Fruit fly (Drosophila melanogaster) whole organism, embryonic: ENCODE data around the gene CG12081.

Experiments used
- CG10366 ChIP-seq: fragments of 200-800 bp; sonication (Bioruptor generic); IDR thresholded peaks from 2 replicates; pipeline ENCODE4 v1.3.6; 2022; ENCODE audit warnings: missing biosample characterization, missing genetic modification characterization
- CG13296 ChIP-seq: fragments of 200-800 bp; sonication (Bioruptor generic); optimal IDR thresholded peaks from 3 replicates; lab custom pipeline; 2018; ENCODE audit warnings: missing biosample characterization, mild to moderate bottlenecking, missing genetic modification characterization
- CG15073 ChIP-seq: fragments of 200-800 bp; sonication (Bioruptor generic); optimal IDR thresholded peaks from 2 replicates; lab custom pipeline; 2016; ENCODE audit warnings: missing biosample characterization, missing genetic modification characterization
- CG15479 ChIP-seq: fragments of 200-800 bp; sonication (Bioruptor generic); optimal IDR thresholded peaks from 3 replicates; lab custom pipeline; 2019; ENCODE audit warnings: missing biosample characterization, mild to moderate bottlenecking, missing genetic modification characterization, moderate library complexity
- CG15696 ChIP-seq: fragments of 200-800 bp; sonication (Bioruptor generic); optimal IDR thresholded peaks from 2 replicates; lab custom pipeline; 2019; ENCODE audit warnings: missing biosample characterization, mild to moderate bottlenecking, missing genetic modification characterization, moderate library complexity
- CG17829 ChIP-seq: fragments of 200-800 bp; optimal IDR thresholded peaks from 2 replicates; lab custom pipeline; 2019; ENCODE audit warnings: missing biosample characterization, mild to moderate bottlenecking, missing genetic modification characterization, moderate library complexity
- CG18599 ChIP-seq: fragments of 200-800 bp; sonication (Bioruptor generic); optimal IDR thresholded peaks from 3 replicates; lab custom pipeline; 2017; ENCODE audit warnings: missing biosample characterization, missing genetic modification characterization, mild to moderate bottlenecking, moderate library complexity, missing genetic modification reagents
- CG2120 ChIP-seq: fragments of 200-800 bp; sonication (Bioruptor generic); optimal IDR thresholded peaks from 3 replicates; lab custom pipeline; 2016; ENCODE audit warnings: missing biosample characterization, missing genetic modification characterization
- CG31441 ChIP-seq: fragments of 200-800 bp; sonication (Bioruptor generic); IDR thresholded peaks from 2 replicates; pipeline ENCODE4 v1.3.6; 2022; ENCODE audit warnings: missing biosample characterization, missing genetic modification characterization
- CG3163 ChIP-seq: fragments of 200-800 bp; sonication (Bioruptor generic); optimal IDR thresholded peaks from 3 replicates; lab custom pipeline; 2016; ENCODE audit warnings: missing biosample characterization, missing genetic modification characterization
- CG33213 ChIP-seq: fragments of 200-800 bp; sonication (Bioruptor generic); optimal IDR thresholded peaks from 3 replicates; lab custom pipeline; 2016; ENCODE audit warnings: missing biosample characterization, missing genetic modification characterization
- CG33557 ChIP-seq: fragments of 200-800 bp; sonication (Bioruptor generic); optimal IDR thresholded peaks from 2 replicates; lab custom pipeline; 2019; ENCODE audit warnings: missing biosample characterization, mild to moderate bottlenecking, missing genetic modification characterization, moderate library complexity
- CG9215 ChIP-seq: fragments of 200-800 bp; sonication (Bioruptor generic); IDR thresholded peaks from 2 replicates; pipeline ENCODE4 v1.3.6; 2022; ENCODE audit warnings: missing biosample characterization, missing genetic modification characterization
- Dll ChIP-seq: fragments of 200-800 bp; sonication (Bioruptor generic); IDR thresholded peaks from 4 replicates; pipeline ENCODE4 v1.3.6; 2022; ENCODE audit warnings: missing biosample characterization, missing genetic modification characterization; ENCODE audit not compliant: partially characterized antibody
- Doc3 ChIP-seq: fragments of 200-800 bp; sonication (Bioruptor generic); IDR thresholded peaks from 3 replicates; pipeline ENCODE4 v1.3.6; 2022; ENCODE audit warnings: missing biosample characterization, missing genetic modification characterization; ENCODE audit not compliant: partially characterized antibody
- Elba2 ChIP-seq: fragments of 200-800 bp; sonication (Bioruptor generic); optimal IDR thresholded peaks from 3 replicates; lab custom pipeline; 2016; ENCODE audit warnings: missing biosample characterization, missing genetic modification characterization
- Fer3 ChIP-seq: fragments of 200-800 bp; sonication (Bioruptor generic); optimal IDR thresholded peaks from 2 replicates; lab custom pipeline; 2018; ENCODE audit warnings: missing biosample characterization, mild to moderate bottlenecking, missing genetic modification characterization, moderate library complexity
- HLHmδ ChIP-seq: fragments of 200-800 bp; sonication (Bioruptor generic); optimal IDR thresholded peaks from 2 replicates; lab custom pipeline; 2018; ENCODE audit warnings: missing biosample characterization, mild to moderate bottlenecking, missing genetic modification characterization, moderate library complexity
- Hand ChIP-seq: fragments of 200-800 bp; sonication (Bioruptor generic); optimal IDR thresholded peaks from 2 replicates; lab custom pipeline; 2017; ENCODE audit warnings: mild to moderate bottlenecking, missing biosample characterization, missing genetic modification reagents, missing genetic modification characterization
- Hr3 ChIP-seq: fragments of 200-800 bp; sonication (Bioruptor generic); optimal IDR thresholded peaks from 3 replicates; lab custom pipeline; 2016; ENCODE audit warnings: missing biosample characterization, missing genetic modification characterization
- Mad ChIP-seq: fragments of 200-800 bp; sonication (Bioruptor generic); optimal IDR thresholded peaks from 2 replicates; lab custom pipeline; 2016; ENCODE audit warnings: missing biosample characterization, missing genetic modification characterization
- NfI ChIP-seq: fragments of 200-800 bp; sonication (Bioruptor generic); optimal IDR thresholded peaks from 3 replicates; lab custom pipeline; 2018; ENCODE audit warnings: missing biosample characterization, mild to moderate bottlenecking, missing genetic modification characterization, moderate library complexity
- Ptx1 ChIP-seq: fragments of 200-800 bp; sonication (Bioruptor generic); IDR thresholded peaks from 2 replicates; pipeline ENCODE4 v1.3.6; 2022; ENCODE audit warnings: missing biosample characterization, missing genetic modification characterization
- Rfx ChIP-seq: fragments of 200-800 bp; sonication (Bioruptor generic); IDR thresholded peaks from 2 replicates; pipeline ENCODE4 v1.3.6; 2022; ENCODE audit warnings: missing biosample characterization, missing genetic modification characterization
- Rx ChIP-seq: fragments of 200-800 bp; sonication (Bioruptor generic); IDR thresholded peaks from 2 replicates; pipeline ENCODE4 v1.3.6; 2022; ENCODE audit warnings: missing biosample characterization, missing genetic modification characterization
- Sry-δ ChIP-seq: fragments of 200-800 bp; sonication (Bioruptor generic); optimal IDR thresholded peaks from 2 replicates; lab custom pipeline; 2016; ENCODE audit warnings: missing biosample characterization, missing genetic modification characterization
- Tbp ChIP-seq: fragments of >200 bp; optimal IDR thresholded peaks from 2 replicates; lab custom pipeline; 2018; ENCODE audit warnings: missing biosample characterization, missing genetic modification characterization
- YL-1 ChIP-seq: fragments of 200-800 bp; sonication (Bioruptor generic); optimal IDR thresholded peaks from 3 replicates; lab custom pipeline; 2017; ENCODE audit warnings: missing biosample characterization, mild to moderate bottlenecking, missing genetic modification characterization
- ab ChIP-seq: fragments of 200-800 bp; sonication (Bioruptor generic); optimal IDR thresholded peaks from 2 replicates; lab custom pipeline; 2016; ENCODE audit warnings: missing biosample characterization, missing genetic modification characterization
- ap ChIP-seq: fragments of 200-800 bp; sonication (Bioruptor generic); IDR thresholded peaks from 2 replicates; pipeline ENCODE4 v1.3.6; 2022; ENCODE audit warnings: missing biosample characterization, missing genetic modification characterization
- dmrt11E ChIP-seq: fragments of 200-800 bp; sonication (Bioruptor generic); optimal IDR thresholded peaks from 3 replicates; lab custom pipeline; 2018; ENCODE audit warnings: missing biosample characterization, mild to moderate bottlenecking, missing genetic modification characterization, moderate library complexity
- dpn ChIP-seq, 2 experiments: fragments of 200-800 bp; sonication (Bioruptor generic); optimal IDR thresholded peaks; 3 replicates each; lab custom pipeline; 2016; ENCODE audit warnings: missing biosample characterization in 2 of 2, missing genetic modification characterization in 2 of 2
- fd102C ChIP-seq: fragments of 200-800 bp; sonication (Bioruptor generic); optimal IDR thresholded peaks from 2 replicates; lab custom pipeline; 2018; ENCODE audit warnings: missing biosample characterization, mild to moderate bottlenecking, missing genetic modification characterization, moderate library complexity
- grn ChIP-seq: fragments of 200-800 bp; sonication (Bioruptor generic); optimal IDR thresholded peaks from 3 replicates; lab custom pipeline; 2017; ENCODE audit warnings: missing biosample characterization, missing genetic modification characterization
- gsb ChIP-seq: fragments of 200-800 bp; sonication (Bioruptor generic); IDR thresholded peaks from 2 replicates; pipeline ENCODE4 v1.3.6; 2022; ENCODE audit warnings: missing biosample characterization, missing genetic modification characterization
- jumu ChIP-seq: fragments of 200-800 bp; sonication (Bioruptor generic); optimal IDR thresholded peaks from 3 replicates; lab custom pipeline; 2016; ENCODE audit warnings: missing biosample characterization, missing genetic modification characterization
- kah ChIP-seq: fragments of 200-800 bp; sonication (Bioruptor generic); optimal IDR thresholded peaks from 2 replicates; lab custom pipeline; 2018; ENCODE audit warnings: missing biosample characterization, mild to moderate bottlenecking, missing genetic modification characterization
- lmd ChIP-seq: fragments of 200-800 bp; sonication (Bioruptor generic); IDR thresholded peaks from 2 replicates; pipeline ENCODE4 v1.3.6; 2022; ENCODE audit warnings: missing biosample characterization, missing genetic modification characterization
- lov ChIP-seq, 2 experiments: fragments of 200-800 bp in 1 of 2; fragments of >200 bp in 1 of 2; sonication (Bioruptor generic) in 1 of 2; IDR thresholded peaks in 1 of 2; optimal IDR thresholded peaks in 1 of 2; 2 replicates in 1 of 2; 3 replicates in 1 of 2; pipeline versions ENCODE4 v1.3.6 to Lab custom; 2017 to 2022; ENCODE audit warnings: missing biosample characterization in 1 of 2, missing genetic modification characterization in 1 of 2
- maf-S ChIP-seq: fragments of 200-800 bp; sonication (Bioruptor generic); optimal IDR thresholded peaks from 2 replicates; lab custom pipeline; 2016; ENCODE audit warnings: missing biosample characterization, missing genetic modification characterization
- mld ChIP-seq: fragments of 200-800 bp; sonication (Bioruptor generic); IDR thresholded peaks from 3 replicates; pipeline ENCODE4 v1.3.6; 2022; ENCODE audit warnings: missing biosample characterization, missing genetic modification characterization; ENCODE audit not compliant: partially characterized antibody
- nerfin-1 ChIP-seq: fragments of 200-800 bp; sonication (Bioruptor generic); optimal IDR thresholded peaks from 3 replicates; lab custom pipeline; 2019; ENCODE audit warnings: missing biosample characterization, mild to moderate bottlenecking, missing genetic modification characterization, moderate library complexity
- nom ChIP-seq: fragments of 200-800 bp; sonication (Bioruptor generic); optimal IDR thresholded peaks from 2 replicates; lab custom pipeline; 2017; ENCODE audit warnings: missing biosample characterization, missing genetic modification characterization, mild to moderate bottlenecking, moderate library complexity, missing genetic modification reagents
- rib ChIP-seq: fragments of 200-800 bp; sonication (Bioruptor generic); IDR thresholded peaks from 2 replicates; pipeline ENCODE4 v1.3.6; 2022; ENCODE audit warnings: missing biosample characterization, missing genetic modification characterization
- ro ChIP-seq: fragments of 200-800 bp; sonication (Bioruptor generic); IDR thresholded peaks from 2 replicates; pipeline ENCODE4 v1.3.6; 2022; ENCODE audit warnings: missing biosample characterization, missing genetic modification characterization
- sna ChIP-seq: fragments of 200-800 bp; sonication (Bioruptor generic); IDR thresholded peaks from 2 replicates; pipeline ENCODE4 v1.3.6; 2022; ENCODE audit warnings: missing biosample characterization, missing genetic modification characterization; ENCODE audit not compliant: partially characterized antibody
- vfl ChIP-seq: fragments of 200-800 bp; sonication (Bioruptor generic); optimal IDR thresholded peaks from 2 replicates; lab custom pipeline; 2016; ENCODE audit warnings: missing biosample characterization, missing genetic modification characterization

CG12081 gene

DNA sequence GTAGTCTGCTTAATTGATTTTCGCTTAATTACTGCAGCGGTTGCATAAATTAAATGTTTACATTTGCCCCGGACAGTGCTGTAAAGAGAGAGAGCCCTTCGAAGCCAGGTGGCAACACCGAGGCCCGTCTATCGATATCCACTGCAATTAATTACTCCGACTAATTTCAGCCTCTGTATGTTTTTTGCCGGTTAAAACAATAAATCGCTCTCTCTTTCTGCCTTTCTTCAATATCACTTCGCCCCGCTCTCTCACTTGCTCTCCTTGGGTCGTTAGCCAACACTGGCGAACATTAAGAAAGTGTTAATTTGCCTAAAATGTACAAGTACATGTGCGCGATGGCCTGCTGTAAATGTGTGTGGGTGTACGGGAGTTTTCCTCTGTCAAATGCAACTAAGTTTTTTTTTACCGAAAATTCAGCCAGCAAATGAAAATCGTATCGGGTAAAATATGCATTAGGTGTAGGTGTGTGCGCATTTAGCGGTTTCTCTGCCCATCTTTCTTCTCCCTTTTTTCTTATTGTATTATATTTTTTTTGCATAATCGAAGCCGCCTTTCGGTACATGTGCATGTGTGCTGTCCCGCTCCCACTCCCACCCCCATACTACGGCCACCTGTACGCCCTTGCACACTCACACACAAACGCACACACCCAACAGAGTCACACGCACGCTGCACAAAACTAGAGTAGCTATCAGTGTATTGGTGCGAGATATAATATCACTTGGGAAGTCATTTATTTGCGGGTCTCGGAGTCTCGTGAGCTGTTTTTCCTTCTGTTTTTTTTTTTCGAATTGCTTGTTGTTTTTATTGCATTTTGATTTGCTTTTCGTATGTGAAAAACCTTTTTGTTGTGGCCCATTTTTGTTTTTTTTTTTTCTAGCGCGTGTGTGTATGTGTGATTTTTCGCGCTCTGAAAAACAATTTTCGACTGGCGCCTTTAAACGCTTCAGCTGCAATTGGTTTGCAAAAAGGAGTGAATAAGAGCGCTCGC lies 26.9 kb upstream of the CG12081 start (continued):
- TF ChIP-seq CG2120 (GFP tag; lab: Kevin White, UChicago): peak; percentile 20
- no peak for TF ChIP-seq NfI (GFP tag; lab: Kevin White, UChicago)
- no peak for TF ChIP-seq CG13296
- TF ChIP-seq Elba2 (GFP tag; lab: Kevin White, UChicago): peak; percentile 79
- 0 out of 2 replicates have a peak, but pooled peaks have one; percentile 17 for TF ChIP-seq Rfx (GFP tag; lab: Robert Waterston, UW)
- TF ChIP-seq CG17829 (tag; lab: Kevin White, UChicago): no peak
- peak; percentile 48 for TF ChIP-seq jumu (GFP tag; lab: Kevin White, UChicago)
- no peak for TF ChIP-seq lmd (GFP tag; lab: Robert Waterston, UW)
- TF ChIP-seq ap (GFP tag; lab: Robert Waterston, UW): no peak
- peak; percentile 24 for TF ChIP-seq CG3163 (GFP tag; lab: Kevin White, UChicago)
- no peak for TF ChIP-seq Rx (GFP tag; lab: Robert Waterston, UW)
- peak; percentile 83 for TF ChIP-seq CG15479 (GFP tag; lab: Kevin White, UChicago)
- TF ChIP-seq maf-S (GFP tag; lab: Kevin White, UChicago): no peak
- TF ChIP-seq grn (GFP tag; lab: Kevin White, UChicago): no peak
- no peak for TF ChIP-seq fd102C (GFP tag; lab: Kevin White, UChicago)
- TF ChIP-seq CG18599: peak; percentile 70
- TF ChIP-seq dpn (GFP tag; optimal IDR thresholded peaks at IDR 0.05; lab: Kevin White, UChicago): peak; percentile 43 to 52
- no peak for TF ChIP-seq Tbp (GFP tag; lab: Kevin White, UChicago)
- TF ChIP-seq Fer3 (tag; lab: Kevin White, UChicago): peak; percentile 9
- peak; percentile 59; the same call in 1 of the 3 replicates for TF ChIP-seq mld (GFP tag; lab: Robert Waterston, UW)
- no peak for TF ChIP-seq HLHmδ (GFP tag; lab: Kevin White, UChicago)
- TF ChIP-seq YL-1 (GFP tag; lab: Kevin White, UChicago): peak; percentile 47
- TF ChIP-seq Doc3 (GFP tag; lab: Robert Waterston, UW): peak; percentile 29; the same call in 1 of the 3 replicates
- TF ChIP-seq Ptx1: 0 out of 2 replicates have a peak, but pooled peaks have one; percentile 23
- TF ChIP-seq Dll (GFP tag; lab: Robert Waterston, UW): peak; percentile 46; the same call in 2 of the 4 replicates
- TF ChIP-seq sna (GFP tag; lab: Robert Waterston, UW): 0 out of 2 replicates have a peak, but pooled peaks have one; percentile 20
- TF ChIP-seq lov (optimal IDR thresholded peaks at IDR 0.05; lab: Kevin White, UChicago): no peak
- 0 out of 3 replicates have a peak, but pooled peaks have one; percentile 45 for TF ChIP-seq lov (GFP tag; IDR thresholded peaks at IDR 0.05; lab: Robert Waterston, UW)
- TF ChIP-seq CG31441 (GFP tag; lab: Robert Waterston, UW): no peak; the same call in 1 of the 2 replicates
- TF ChIP-seq Hand (GFP tag; lab: Kevin White, UChicago): no peak
- TF ChIP-seq CG33557 (GFP tag; lab: Kevin White, UChicago): no peak
- TF ChIP-seq CG15073 (GFP tag; lab: Kevin White, UChicago): no peak
- no peak for TF ChIP-seq nerfin-1 (tag; lab: Kevin White, UChicago)
- TF ChIP-seq CG9215 (GFP tag; lab: Robert Waterston, UW): no peak
- no peak for TF ChIP-seq gsb (GFP tag; lab: Robert Waterston, UW)
- TF ChIP-seq vfl: peak; percentile 21
- TF ChIP-seq ro (GFP tag; lab: Robert Waterston, UW): no peak
- no peak for TF ChIP-seq Hr3 (GFP tag; lab: Kevin White, UChicago)
- no peak for TF ChIP-seq dmrt11E (tag; lab: Kevin White, UChicago)
- no peak for TF ChIP-seq CG15696 (tag; lab: Kevin White, UChicago)
- no peak for TF ChIP-seq Mad (GFP tag; lab: Kevin White, UChicago)
- TF ChIP-seq CG33213 (GFP tag; lab: Kevin White, UChicago): peak; percentile 38
- TF ChIP-seq ab: no peak
- TF ChIP-seq kah (GFP tag; lab: Kevin White, UChicago): peak; percentile 99
- no peak for TF ChIP-seq CG10366 (GFP tag; lab: Robert Waterston, UW)
- peak; percentile 58 for TF ChIP-seq Sry-δ (GFP tag; lab: Kevin White, UChicago)
- TF ChIP-seq nom (GFP tag; lab: Kevin White, UChicago): no peak
- peak; percentile 24 for TF ChIP-seq rib (GFP tag; lab: Robert Waterston, UW)
